Fruit fly (Drosophila melanogaster) whole organism, embryonic: ENCODE data around the gene Hsp70Ba.

ENCODE experiments used
- Antp ChIP-seq: fragments of 200-800 bp; sonication (Bioruptor generic); optimal IDR thresholded peaks from 3 replicates; lab custom pipeline; 2016; ENCODE audit warnings: missing biosample characterization, missing genetic modification characterization
- BEAF-32 ChIP-seq: fragments of 200-800 bp; sonication (Bioruptor generic); optimal IDR thresholded peaks from 3 replicates; lab custom pipeline; 2017; ENCODE audit warnings: missing biosample characterization, missing genetic modification characterization, mild to moderate bottlenecking, moderate library complexity, missing genetic modification reagents
- CG10462 ChIP-seq: fragments of 200-800 bp; sonication (Bioruptor generic); optimal IDR thresholded peaks from 2 replicates; lab custom pipeline; 2016; ENCODE audit warnings: missing biosample characterization, missing genetic modification characterization
- CG10565 ChIP-seq: fragments of 200-800 bp; sonication (Bioruptor generic); optimal IDR thresholded peaks from 3 replicates; lab custom pipeline; 2016; ENCODE audit warnings: missing biosample characterization, mild to moderate bottlenecking, missing genetic modification characterization
- CG10979 ChIP-seq: fragments of 200-800 bp; sonication (Bioruptor generic); optimal IDR thresholded peaks from 2 replicates; lab custom pipeline; 2018; ENCODE audit warnings: missing biosample characterization, mild to moderate bottlenecking, missing genetic modification characterization, moderate library complexity
- CG11696 ChIP-seq: fragments of 200-800 bp; sonication (Bioruptor generic); IDR thresholded peaks from 2 replicates; pipeline ENCODE4 v1.3.6; 2022; ENCODE audit warnings: missing biosample characterization, missing genetic modification characterization
- CG12219 ChIP-seq: fragments of 200-800 bp; sonication (Bioruptor generic); optimal IDR thresholded peaks from 3 replicates; lab custom pipeline; 2018; ENCODE audit warnings: missing biosample characterization, mild to moderate bottlenecking, missing genetic modification characterization
- CG12236 ChIP-seq: fragments of 200-800 bp; sonication (Bioruptor generic); optimal IDR thresholded peaks from 2 replicates; lab custom pipeline; 2016; ENCODE audit warnings: missing biosample characterization, missing genetic modification characterization
- CG13287 ChIP-seq: fragments of 200-800 bp; sonication (Bioruptor generic); IDR thresholded peaks from 2 replicates; pipeline ENCODE4 v1.3.6; 2022; ENCODE audit warnings: missing biosample characterization, missing genetic modification characterization; ENCODE audit not compliant: partially characterized antibody
- CG14860 ChIP-seq: fragments of 200-800 bp; sonication (Bioruptor generic); IDR thresholded peaks from 3 replicates; pipeline ENCODE4 v1.3.6; 2022; ENCODE audit warnings: missing biosample characterization, missing genetic modification characterization; ENCODE audit not compliant: partially characterized antibody
- CG15269 ChIP-seq: fragments of 200-800 bp; sonication (Bioruptor generic); optimal IDR thresholded peaks from 2 replicates; lab custom pipeline; 2018; ENCODE audit warnings: missing biosample characterization, mild to moderate bottlenecking, missing genetic modification characterization, moderate library complexity
- CG15514 ChIP-seq: fragments of 200-800 bp; sonication (Bioruptor generic); optimal IDR thresholded peaks from 3 replicates; lab custom pipeline; 2017; ENCODE audit warnings: missing biosample characterization, missing genetic modification characterization, mild to moderate bottlenecking, moderate library complexity, missing genetic modification reagents
- CG1603 ChIP-seq: fragments of 200-800 bp; sonication (Bioruptor generic); optimal IDR thresholded peaks from 2 replicates; lab custom pipeline; 2019; ENCODE audit warnings: missing biosample characterization, mild to moderate bottlenecking, missing genetic modification characterization, moderate library complexity
- CG1832 ChIP-seq: fragments of 200-800 bp; sonication (Bioruptor generic); optimal IDR thresholded peaks from 2 replicates; lab custom pipeline; 2017; ENCODE audit warnings: missing biosample characterization, mild to moderate bottlenecking, missing genetic modification characterization, inconsistent platforms
- CG2129 ChIP-seq: fragments of 200-800 bp; sonication (Bioruptor generic); IDR thresholded peaks from 2 replicates; pipeline ENCODE4 v1.3.6; 2022; ENCODE audit warnings: missing biosample characterization, missing genetic modification characterization; ENCODE audit not compliant: partially characterized antibody
- CG4820 ChIP-seq: fragments of 200-800 bp; sonication (Bioruptor generic); optimal IDR thresholded peaks from 3 replicates; lab custom pipeline; 2016; ENCODE audit warnings: missing biosample characterization, missing genetic modification characterization
- CG6175 ChIP-seq: fragments of 200-800 bp; sonication (Bioruptor generic); IDR thresholded peaks from 3 replicates; pipeline ENCODE4 v1.3.6; 2022; ENCODE audit warnings: missing biosample characterization, missing genetic modification characterization
- CG6272 ChIP-seq: fragments of 200-800 bp; sonication (Bioruptor generic); IDR thresholded peaks from 2 replicates; pipeline ENCODE4 v1.3.6; 2022; ENCODE audit warnings: missing biosample characterization, missing genetic modification characterization
- CG8359 ChIP-seq: fragments of 200-800 bp; sonication (Bioruptor generic); optimal IDR thresholded peaks from 2 replicates; lab custom pipeline; 2017; ENCODE audit warnings: missing biosample characterization, mild to moderate bottlenecking, missing genetic modification characterization, borderline replicate concordance
- CG9932 ChIP-seq: fragments of 200-800 bp; sonication (Bioruptor generic); IDR thresholded peaks from 2 replicates; pipeline ENCODE4 v1.3.6; 2022; ENCODE audit warnings: missing biosample characterization, missing genetic modification characterization
- CHES-1-like ChIP-seq: fragments of 200-800 bp; sonication (Bioruptor generic); optimal IDR thresholded peaks from 2 replicates; lab custom pipeline; 2016; ENCODE audit warnings: missing biosample characterization, missing genetic modification characterization
- Doc2 ChIP-seq: fragments of 200-800 bp; sonication (Bioruptor generic); IDR thresholded peaks from 2 replicates; pipeline ENCODE4 v1.3.6; 2022; ENCODE audit warnings: missing biosample characterization, missing genetic modification characterization
- Doc3 ChIP-seq: fragments of 200-800 bp; sonication (Bioruptor generic); IDR thresholded peaks from 3 replicates; pipeline ENCODE4 v1.3.6; 2022; ENCODE audit warnings: missing biosample characterization, missing genetic modification characterization; ENCODE audit not compliant: partially characterized antibody
- E2f1 ChIP-seq: fragments of 200-800 bp; sonication (Bioruptor generic); IDR thresholded peaks from 2 replicates; pipeline ENCODE4 v1.3.6; 2022; ENCODE audit warnings: missing biosample characterization, missing genetic modification characterization
- H2.0 ChIP-seq: fragments of 200-800 bp; sonication (Bioruptor generic); IDR thresholded peaks from 2 replicates; pipeline ENCODE4 v1.3.6; 2022; ENCODE audit warnings: missing biosample characterization, missing genetic modification characterization
- HLH4C ChIP-seq: fragments of 200-800 bp; sonication (Bioruptor generic); IDR thresholded peaks from 3 replicates; pipeline ENCODE4 v1.3.6; 2022; ENCODE audit warnings: missing biosample characterization, missing genetic modification characterization; ENCODE audit not compliant: partially characterized antibody
- HmgD ChIP-seq: fragments of 200-800 bp; sonication (Bioruptor generic); optimal IDR thresholded peaks from 3 replicates; lab custom pipeline; 2016; ENCODE audit warnings: missing biosample characterization, missing genetic modification characterization
- HmgZ ChIP-seq: fragments of 200-800 bp; sonication (Bioruptor generic); optimal IDR thresholded peaks from 2 replicates; lab custom pipeline; 2018; ENCODE audit warnings: missing biosample characterization, mild to moderate bottlenecking, missing genetic modification characterization
- Hr39 ChIP-seq: fragments of >200 bp; optimal IDR thresholded peaks from 2 replicates; lab custom pipeline; 2017
- Hr51 ChIP-seq, 2 experiments: fragments of 200-800 bp; sonication (Bioruptor generic); optimal IDR thresholded peaks; 2 replicates in 1 of 2; 3 replicates in 1 of 2; lab custom pipeline; 2016 to 2018; ENCODE audit warnings: missing biosample characterization in 2 of 2, missing genetic modification characterization in 2 of 2, mild to moderate bottlenecking in 1 of 2, moderate library complexity in 1 of 2
- Poxn ChIP-seq: fragments of 200-800 bp; sonication (Bioruptor generic); IDR thresholded peaks from 2 replicates; pipeline ENCODE4 v1.3.6; 2022; ENCODE audit warnings: missing biosample characterization, missing genetic modification characterization
- Rfx ChIP-seq: fragments of 200-800 bp; sonication (Bioruptor generic); IDR thresholded peaks from 2 replicates; pipeline ENCODE4 v1.3.6; 2022; ENCODE audit warnings: missing biosample characterization, missing genetic modification characterization
- Rx ChIP-seq: fragments of 200-800 bp; sonication (Bioruptor generic); IDR thresholded peaks from 2 replicates; pipeline ENCODE4 v1.3.6; 2022; ENCODE audit warnings: missing biosample characterization, missing genetic modification characterization
- Taf1 ChIP-seq: fragments of 200-800 bp; sonication (Bioruptor generic); IDR thresholded peaks from 2 replicates; pipeline ENCODE4 v1.3.6; 2022; ENCODE audit warnings: missing biosample characterization, missing genetic modification characterization
- abd-A ChIP-seq: fragments of 200-800 bp; sonication (Bioruptor generic); optimal IDR thresholded peaks from 3 replicates; lab custom pipeline; 2019; ENCODE audit warnings: missing biosample characterization, mild to moderate bottlenecking, missing genetic modification characterization, moderate library complexity
- ash1 ChIP-seq: fragments of 200-800 bp; sonication (Bioruptor generic); optimal IDR thresholded peaks from 2 replicates; lab custom pipeline; 2018; ENCODE audit warnings: missing biosample characterization, mild to moderate bottlenecking, missing genetic modification characterization
- br ChIP-seq: fragments of >200 bp; optimal IDR thresholded peaks from 2 replicates; lab custom pipeline; 2017
- dpn ChIP-seq, 2 experiments: fragments of 200-800 bp; sonication (Bioruptor generic); optimal IDR thresholded peaks; 3 replicates each; lab custom pipeline; 2016; ENCODE audit warnings: missing biosample characterization in 2 of 2, missing genetic modification characterization in 2 of 2
- gce ChIP-seq: fragments of 200-800 bp; sonication (Bioruptor generic); IDR thresholded peaks from 3 replicates; pipeline ENCODE4 v1.3.6; 2022; ENCODE audit warnings: missing biosample characterization, missing genetic modification characterization
- inv ChIP-seq: fragments of 200-800 bp; sonication (Bioruptor generic); IDR thresholded peaks from 2 replicates; pipeline ENCODE4 v1.3.6; 2022; ENCODE audit warnings: missing biosample characterization, missing genetic modification characterization; ENCODE audit not compliant: partially characterized antibody
- repo ChIP-seq: fragments of 200-800 bp; sonication (Bioruptor generic); optimal IDR thresholded peaks from 2 replicates; lab custom pipeline; 2016; ENCODE audit warnings: missing biosample characterization, missing genetic modification characterization
- run ChIP-seq: fragments of 200-800 bp; sonication (Bioruptor generic); optimal IDR thresholded peaks from 3 replicates; lab custom pipeline; 2018; ENCODE audit warnings: missing biosample characterization, mild to moderate bottlenecking, missing genetic modification characterization
- salm ChIP-seq: fragments of 200-800 bp; sonication (Bioruptor generic); optimal IDR thresholded peaks from 2 replicates; lab custom pipeline; 2018; ENCODE audit warnings: missing biosample characterization, mild to moderate bottlenecking, missing genetic modification characterization
- sd ChIP-seq: fragments of 200-800 bp; sonication (Bioruptor generic); optimal IDR thresholded peaks from 3 replicates; lab custom pipeline; 2018; ENCODE audit warnings: missing biosample characterization, mild to moderate bottlenecking, missing genetic modification characterization, moderate library complexity
- seq ChIP-seq: fragments of 200-800 bp; sonication (Bioruptor generic); IDR thresholded peaks from 2 replicates; pipeline ENCODE4 v1.3.6; 2022; ENCODE audit warnings: missing biosample characterization, missing genetic modification characterization
- slou ChIP-seq: fragments of 200-800 bp; sonication (Bioruptor generic); optimal IDR thresholded peaks from 3 replicates; lab custom pipeline; 2016; ENCODE audit warnings: missing biosample characterization, missing genetic modification characterization
- sug ChIP-seq: fragments of 200-800 bp; optimal IDR thresholded peaks from 2 replicates; lab custom pipeline; 2019; ENCODE audit warnings: missing biosample characterization, mild to moderate bottlenecking, missing genetic modification characterization, moderate library complexity
- usp ChIP-seq: fragments of >200 bp; optimal IDR thresholded peaks from 2 replicates; lab custom pipeline; 2017; ENCODE audit warnings: missing biosample characterization, missing genetic modification characterization
- z ChIP-seq: fragments of 200-800 bp; sonication (Bioruptor generic); IDR thresholded peaks from 3 replicates; pipeline ENCODE4 v1.3.6; 2022; ENCODE audit warnings: missing biosample characterization, missing genetic modification characterization
- zfh2 ChIP-seq: fragments of 200-800 bp; sonication (Bioruptor generic); optimal IDR thresholded peaks from 2 replicates; lab custom pipeline; 2016; ENCODE audit warnings: missing biosample characterization, missing genetic modification characterization

Gene Hsp70Ba

DNA sequence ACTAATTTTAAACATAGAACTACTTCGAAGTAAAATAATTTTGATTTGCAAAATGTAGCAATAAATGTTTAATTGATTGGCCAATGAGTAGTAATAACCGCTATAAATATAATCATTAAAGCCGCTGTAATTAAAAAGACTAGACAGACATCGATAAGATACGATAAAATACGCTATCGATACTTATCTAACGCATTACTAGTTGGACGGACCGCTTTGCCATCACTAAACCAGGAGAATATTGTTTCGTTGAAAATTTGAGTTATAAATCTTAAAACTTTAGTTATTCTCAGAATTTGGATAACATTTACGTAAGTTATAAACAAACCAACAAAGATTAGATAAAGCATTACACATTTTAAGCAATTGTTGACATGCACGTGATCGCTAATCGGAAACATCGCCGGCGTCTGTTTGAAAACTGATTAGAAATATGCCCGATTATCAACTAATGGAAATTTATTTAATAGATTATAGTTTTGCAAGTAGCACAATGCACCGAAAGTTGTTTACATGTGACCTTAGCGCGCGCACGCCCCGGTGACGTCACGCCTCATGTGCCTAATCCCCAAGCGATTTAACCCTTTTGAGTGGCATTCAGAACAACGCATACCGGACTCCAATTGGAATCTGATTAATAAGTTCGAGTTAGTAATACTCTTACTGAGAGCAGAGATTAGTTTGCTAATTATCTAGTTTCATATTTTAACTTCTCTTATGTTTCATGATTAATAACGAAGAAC, 28.0 kb downstream of the Hsp70Ba start, which contains the start of gene Desat1 (continued):
- TF ChIP-seq H2.0 = no peak
- TF ChIP-seq CG1603 = peak; percentile 27
- no peak for TF ChIP-seq CG10462 (GFP tag; lab: Kevin White, UChicago)
- peak; percentile 29 for TF ChIP-seq sd (tag; lab: Kevin White, UChicago)
- TF ChIP-seq CG10979 = no peak
- TF ChIP-seq HmgZ (tag; lab: Kevin White, UChicago) = peak; percentile 36
- TF ChIP-seq CG12219 (GFP tag; lab: Kevin White, UChicago) = no peak
- no peak for TF ChIP-seq abd-A (tag; lab: Kevin White, UChicago)
- TF ChIP-seq inv (GFP tag; lab: Robert Waterston, UW) = peak; percentile 82
- no peak for TF ChIP-seq Antp (GFP tag; lab: Kevin White, UChicago)
- TF ChIP-seq CG15269 = no peak
- no peak for TF ChIP-seq usp (GFP tag; lab: Kevin White, UChicago)
- peak; percentile 72 for TF ChIP-seq CG2129 (GFP tag; lab: Robert Waterston, UW)
- no peak for TF ChIP-seq Taf1 (GFP tag; lab: Robert Waterston, UW)
- TF ChIP-seq repo = no peak
- peak; percentile 89 for TF ChIP-seq HLH4C
- TF ChIP-seq CG8359 (GFP tag; lab: Kevin White, UChicago) = no peak
- TF ChIP-seq CG10565 = no peak
- peak; percentile 81 for TF ChIP-seq CG14860 (GFP tag; lab: Robert Waterston, UW)
- TF ChIP-seq sug (tag; lab: Kevin White, UChicago) = peak; percentile 22
- TF ChIP-seq Rfx (GFP tag; lab: Robert Waterston, UW) = no peak
- no peak for TF ChIP-seq HmgD (GFP tag; lab: Kevin White, UChicago)
- TF ChIP-seq CG1832 (GFP tag; lab: Kevin White, UChicago) = no peak
- no peak for TF ChIP-seq Poxn
- no peak for TF ChIP-seq slou (GFP tag; lab: Kevin White, UChicago)
- TF ChIP-seq Hr39 (lab: Kevin White, UChicago) = no peak
- TF ChIP-seq seq (GFP tag; lab: Robert Waterston, UW) = no peak
- TF ChIP-seq ash1 = no peak
- TF ChIP-seq CG13287 = peak; percentile 94
- no peak for TF ChIP-seq E2f1 (GFP tag; lab: Robert Waterston, UW)
- peak; percentile 90 for TF ChIP-seq Doc3 (GFP tag; lab: Robert Waterston, UW)
- TF ChIP-seq gce (GFP tag; lab: Robert Waterston, UW) = no peak
- no peak for TF ChIP-seq run (tag; lab: Kevin White, UChicago)
- TF ChIP-seq dpn (GFP tag; optimal IDR thresholded peaks at IDR 0.05; lab: Kevin White, UChicago) = no peak
- TF ChIP-seq CG12236 (GFP tag; lab: Kevin White, UChicago) = no peak
- no peak for TF ChIP-seq br (lab: Kevin White, UChicago)
- no peak for TF ChIP-seq CG4820 (GFP tag; lab: Kevin White, UChicago)
- TF ChIP-seq CG6272 (GFP tag; lab: Robert Waterston, UW) = no peak
- no peak for TF ChIP-seq z (GFP tag; lab: Robert Waterston, UW)
- TF ChIP-seq Doc2 = no peak
- TF ChIP-seq Hr51 (GFP tag; optimal IDR thresholded peaks at IDR 0.05; lab: Kevin White, UChicago) = no peak
- peak; percentile 20; the same call in 1 of the 2 replicates for TF ChIP-seq CG9932 (GFP tag; lab: Robert Waterston, UW)
- TF ChIP-seq salm = no peak
- TF ChIP-seq CG11696 (GFP tag; lab: Robert Waterston, UW) = no peak
- peak; percentile 88 for TF ChIP-seq BEAF-32 (GFP tag; lab: Kevin White, UChicago)
- TF ChIP-seq CHES-1-like (GFP tag; lab: Kevin White, UChicago) = peak; percentile 5
- no peak for TF ChIP-seq zfh2 (GFP tag; lab: Kevin White, UChicago)
- TF ChIP-seq CG15514 (GFP tag; lab: Kevin White, UChicago) = peak; percentile 41
- TF ChIP-seq Rx (GFP tag; lab: Robert Waterston, UW) = no peak
- no peak for TF ChIP-seq CG6175
